Worm (Caenorhabditis elegans): ENCODE data around the gene Y53F4B.24.

DNA sequence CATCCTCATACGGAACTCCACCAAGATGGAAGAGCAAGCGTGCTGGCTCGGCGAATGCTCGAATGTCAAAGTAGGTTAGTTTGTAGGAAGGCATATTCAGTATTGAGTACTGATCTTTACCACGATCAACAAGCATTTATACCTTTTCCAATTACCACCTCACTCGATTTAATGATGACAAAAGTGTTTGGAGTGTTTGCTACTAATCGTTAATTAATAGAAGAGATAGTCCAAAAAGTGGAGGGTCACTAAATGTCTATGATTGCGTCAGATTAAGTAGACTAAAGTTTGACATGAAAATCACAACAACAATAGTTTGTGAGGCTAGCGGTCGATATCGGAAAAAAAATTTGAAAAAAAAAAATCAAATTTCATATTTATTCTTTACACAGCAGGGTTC, 48.9 kb upstream of the Y53F4B.24 start, which contains the start of gene gst-34:
- TF ChIP-seq zip-8 (tag; optimal IDR thresholded peaks at IDR 0.05) (no peak), unc-39 (tag; optimal IDR thresholded peaks at IDR 0.05) (no peak), nhr-12 (tag; optimal IDR thresholded peaks at IDR 0.05) (no peak), hlh-1 (tag; optimal IDR thresholded peaks at IDR 0.05) (no peak), pha-4 (tag; optimal IDR thresholded peaks at IDR 0.05) (no peak), ceh-83 (GFP tag; optimal IDR thresholded peaks at IDR 0.05) (no peak), snpc-4 (tag; optimal IDR thresholded peaks at IDR 0.05) (no peak)
